Worm (Caenorhabditis elegans) whole organism, young adult: ENCODE data around the gene C07A9.13.

Source experiments
- C06A6.2 ChIP-seq: fragments of 200-800 bp; sonication (Bioruptor generic); conservative IDR thresholded peaks from 2 replicates; pipeline ENCODE4 v1.3.6; 2022; ENCODE audit warnings: missing genetic modification characterization, missing compliant biosample characterization
- F49E8.2 ChIP-seq: sonication (generic microtip); optimal IDR thresholded peaks from 3 replicates; lab custom pipeline; 2017; ENCODE audit warnings: missing genetic modification characterization, mild to moderate bottlenecking, missing compliant biosample characterization, antibody characterized with exemption, moderate library complexity; ENCODE audit not compliant: insufficient read depth
- F57C9.4 ChIP-seq: sonication (generic microtip); optimal IDR thresholded peaks from 2 replicates; lab custom pipeline; 2017; ENCODE audit warnings: mild to moderate bottlenecking, missing genetic modification characterization, missing compliant biosample characterization
- K11D2.4 ChIP-seq: fragments of 200-800 bp; sonication (Bioruptor generic); IDR thresholded peaks from 2 replicates; pipeline ENCODE4 v1.3.6; 2022; ENCODE audit warnings: missing genetic modification reagents, missing genetic modification characterization, missing compliant biosample characterization
- K12H6.12 ChIP-seq: fragments of 200-800 bp; sonication (Bioruptor generic); optimal IDR thresholded peaks from 2 replicates; lab custom pipeline; 2018; ENCODE audit warnings: mild to moderate bottlenecking, missing genetic modification characterization, missing compliant biosample characterization
- ZK185.1 ChIP-seq: sonication (generic microtip); optimal IDR thresholded peaks from 2 replicates; lab custom pipeline; 2016; ENCODE audit warnings: mild to moderate bottlenecking, missing genetic modification characterization, missing compliant biosample characterization; ENCODE audit not compliant: poor library complexity, severe bottlenecking
- athp-1 ChIP-seq: sonication (generic microtip); optimal IDR thresholded peaks from 2 replicates; lab custom pipeline; 2017; ENCODE audit warnings: mild to moderate bottlenecking, missing genetic modification characterization, missing compliant biosample characterization
- attf-5 ChIP-seq: fragments of 200-800 bp; sonication (Bioruptor generic); optimal IDR thresholded peaks from 2 replicates; lab custom pipeline; 2018; ENCODE audit warnings: mild to moderate bottlenecking, missing genetic modification characterization, missing compliant biosample characterization
- bed-2 ChIP-seq: fragments of 200-800 bp; sonication (Bioruptor generic); IDR thresholded peaks from 2 replicates; pipeline ENCODE4 v1.3.6; 2022; ENCODE audit warnings: missing genetic modification reagents, missing genetic modification characterization, missing compliant biosample characterization
- ccch-3 ChIP-seq: fragments of 200-800 bp; sonication (Bioruptor generic); optimal IDR thresholded peaks from 2 replicates; lab custom pipeline; 2018; ENCODE audit warnings: mild to moderate bottlenecking, missing genetic modification characterization, missing compliant biosample characterization
- cebp-2 ChIP-seq: fragments of 200-800 bp; sonication (Bioruptor generic); IDR thresholded peaks from 2 replicates; pipeline ENCODE4 v1.3.6; 2022; ENCODE audit warnings: missing genetic modification characterization, missing compliant biosample characterization
- ceh-27 ChIP-seq: fragments of 200-800 bp; sonication (Bioruptor generic); optimal IDR thresholded peaks from 2 replicates; lab custom pipeline; 2018; ENCODE audit warnings: mild to moderate bottlenecking, missing genetic modification characterization, moderate library complexity, missing compliant biosample characterization
- ceh-91 ChIP-seq: fragments of 200-800 bp; sonication (Bioruptor generic); IDR thresholded peaks from 2 replicates; pipeline ENCODE4 v1.3.6; 2022; ENCODE audit warnings: missing genetic modification reagents, missing genetic modification characterization, missing compliant biosample characterization
- chd-7 ChIP-seq: sonication (generic microtip); optimal IDR thresholded peaks from 2 replicates; lab custom pipeline; 2016; ENCODE audit warnings: mild to moderate bottlenecking, missing genetic modification characterization, moderate library complexity, missing compliant biosample characterization
- die-1 ChIP-seq: sonication (generic microtip); optimal IDR thresholded peaks from 2 replicates; lab custom pipeline; 2016; ENCODE audit warnings: missing genotype, mild to moderate bottlenecking, missing genetic modification characterization, missing compliant biosample characterization
- egl-18 ChIP-seq: fragments of 200-800 bp; sonication (Bioruptor generic); IDR thresholded peaks from 2 replicates; pipeline ENCODE4 v1.3.6; 2022; ENCODE audit warnings: missing genetic modification reagents, missing genetic modification characterization, missing compliant biosample characterization
- egrh-3 ChIP-seq: fragments of 200-800 bp; sonication (Bioruptor generic); IDR thresholded peaks from 2 replicates; pipeline ENCODE4 v1.3.6; 2022; ENCODE audit warnings: missing genetic modification reagents, missing genetic modification characterization, missing compliant biosample characterization
- ekl-4 ChIP-seq: fragments of 200-800 bp; sonication (Bioruptor generic); IDR thresholded peaks from 2 replicates; pipeline ENCODE4 v1.3.6; 2022; ENCODE audit warnings: missing genetic modification reagents, missing genetic modification characterization, missing compliant biosample characterization
- ets-4 ChIP-seq: fragments of 200-800 bp; sonication (Bioruptor generic); optimal IDR thresholded peaks from 2 replicates; lab custom pipeline; 2018; ENCODE audit warnings: mild to moderate bottlenecking, missing genetic modification characterization, missing compliant biosample characterization
- him-1 ChIP-seq: sonication (generic microtip); optimal IDR thresholded peaks from 2 replicates; lab custom pipeline; 2016; ENCODE audit warnings: missing genotype, missing genetic modification reagents, missing genetic modification characterization, missing compliant biosample characterization
- hlh-12 ChIP-seq: sonication (generic microtip); optimal IDR thresholded peaks from 2 replicates; lab custom pipeline; 2016; ENCODE audit warnings: missing genetic modification characterization, missing compliant biosample characterization
- hmg-1.2 ChIP-seq: fragments of 200-800 bp; sonication (Bioruptor generic); IDR thresholded peaks from 2 replicates; pipeline ENCODE4 v1.3.6; 2022; ENCODE audit warnings: missing genetic modification reagents, missing genetic modification characterization, missing compliant biosample characterization
- let-607 ChIP-seq, 2 experiments: fragments of 200-800 bp in 1 of 2; sonication (Bioruptor generic) in 1 of 2; sonication (generic microtip) in 1 of 2; optimal IDR thresholded peaks; 2 replicates each; lab custom pipeline; 2016 to 2018; ENCODE audit warnings: mild to moderate bottlenecking in 2 of 2, missing compliant biosample characterization in 2 of 2, missing genetic modification characterization in 2 of 2, moderate library complexity in 2 of 2, missing genotype in 1 of 2
- lin-35 ChIP-seq, 3 experiments: fragments of 150-350 bp in 2 of 3; sonication (generic microtip) in 1 of 3; optimal IDR thresholded peaks; 2 replicates each; lab custom pipeline; 2014 to 2018; ENCODE audit warnings: missing biosample characterization in 3 of 3, missing genetic modification characterization in 3 of 3, missing genetic modification reagents in 3 of 3
- lin-40 ChIP-seq: sonication (generic microtip); optimal IDR thresholded peaks from 2 replicates; lab custom pipeline; 2016; ENCODE audit warnings: missing genetic modification characterization, mild to moderate bottlenecking, missing compliant biosample characterization, missing genotype, missing genetic modification reagents
- lin-54 ChIP-seq: fragments of 200-800 bp; sonication (Bioruptor generic); optimal IDR thresholded peaks from 2 replicates; lab custom pipeline; 2018; ENCODE audit warnings: mild to moderate bottlenecking, missing genetic modification characterization, missing compliant biosample characterization
- lsy-27 ChIP-seq: sonication (generic microtip); optimal IDR thresholded peaks from 2 replicates; lab custom pipeline; 2017; ENCODE audit warnings: missing genetic modification characterization, mild to moderate bottlenecking, missing compliant biosample characterization, antibody characterized with exemption, missing genotype, borderline replicate concordance; ENCODE audit not compliant: insufficient read depth
- mel-28 ChIP-seq: sonication (generic microtip); optimal IDR thresholded peaks from 2 replicates; lab custom pipeline; 2016; ENCODE audit warnings: borderline replicate concordance, mild to moderate bottlenecking, missing genetic modification characterization, missing compliant biosample characterization
- nfya-1 ChIP-seq: sonication (generic microtip); optimal IDR thresholded peaks from 2 replicates; lab custom pipeline; 2017; ENCODE audit warnings: antibody characterized with exemption, missing compliant biosample characterization, missing genetic modification characterization, borderline replicate concordance; ENCODE audit not compliant: insufficient read depth
- nfyb-1 ChIP-seq: fragments of 200-800 bp; sonication (Bioruptor generic); IDR thresholded peaks from 2 replicates; pipeline ENCODE4 v1.3.6; 2022; ENCODE audit warnings: missing genetic modification reagents, missing genetic modification characterization, missing compliant biosample characterization
- nhr-80 ChIP-seq: sonication (generic microtip); optimal IDR thresholded peaks from 2 replicates; lab custom pipeline; 2016; ENCODE audit warnings: missing genetic modification characterization, missing compliant biosample characterization
- nhr-90 ChIP-seq: sonication (generic microtip); optimal IDR thresholded peaks from 2 replicates; lab custom pipeline; 2016; ENCODE audit warnings: missing genotype, mild to moderate bottlenecking, missing genetic modification characterization, missing compliant biosample characterization
- snpc-1.1 ChIP-seq: sonication (generic microtip); optimal IDR thresholded peaks from 2 replicates; lab custom pipeline; 2017; ENCODE audit warnings: missing genetic modification characterization, mild to moderate bottlenecking, missing compliant biosample characterization, antibody characterized with exemption, moderate library complexity, missing genotype, missing genetic modification reagents; ENCODE audit not compliant: insufficient read depth
- snpc-1.3 ChIP-seq: sonication (generic microtip); optimal IDR thresholded peaks from 2 replicates; lab custom pipeline; 2017; ENCODE audit warnings: missing genetic modification characterization, mild to moderate bottlenecking, missing compliant biosample characterization, antibody characterized with exemption, moderate library complexity, missing genotype, missing genetic modification reagents; ENCODE audit not compliant: insufficient read depth
- snpc-4 ChIP-seq, 5 experiments: fragments of 150-350 bp in 1 of 5; sonication (generic microtip) in 4 of 5; optimal IDR thresholded peaks; 2 replicates each; lab custom pipeline; 2014 to 2018; ENCODE audit warnings: missing genetic modification characterization in 5 of 5, missing biosample characterization in 3 of 5, antibody characterized with exemption in 2 of 5, mild to moderate bottlenecking in 2 of 5, missing compliant biosample characterization in 2 of 5, missing genotype in 2 of 5, moderate library complexity in 2 of 5, missing genetic modification reagents in 1 of 5
- xnd-1 ChIP-seq: sonication (generic microtip); optimal IDR thresholded peaks from 2 replicates; lab custom pipeline; 2016; ENCODE audit warnings: missing genotype, missing genetic modification reagents, missing genetic modification characterization, missing compliant biosample characterization
- zfh-2 ChIP-seq: fragments of 200-800 bp; sonication (Bioruptor generic); conservative IDR thresholded peaks from 2 replicates; pipeline ENCODE4 v1.3.6; 2022; ENCODE audit warnings: missing genetic modification reagents, missing genetic modification characterization, missing compliant biosample characterization
- ztf-18 ChIP-seq: sonication (generic microtip); optimal IDR thresholded peaks from 2 replicates; lab custom pipeline; 2016; ENCODE audit warnings: missing genotype, mild to moderate bottlenecking, missing genetic modification characterization, missing compliant biosample characterization
- ztf-26 ChIP-seq: sonication (generic microtip); optimal IDR thresholded peaks from 2 replicates; lab custom pipeline; 2017; ENCODE audit warnings: missing genetic modification characterization, missing compliant biosample characterization
- ztf-6 ChIP-seq: fragments of 200-800 bp; sonication (Bioruptor generic); IDR thresholded peaks from 2 replicates; pipeline ENCODE4 v1.3.6; 2022; ENCODE audit warnings: missing genetic modification reagents, missing genetic modification characterization, missing compliant biosample characterization

The C07A9.13 gene

DNA sequence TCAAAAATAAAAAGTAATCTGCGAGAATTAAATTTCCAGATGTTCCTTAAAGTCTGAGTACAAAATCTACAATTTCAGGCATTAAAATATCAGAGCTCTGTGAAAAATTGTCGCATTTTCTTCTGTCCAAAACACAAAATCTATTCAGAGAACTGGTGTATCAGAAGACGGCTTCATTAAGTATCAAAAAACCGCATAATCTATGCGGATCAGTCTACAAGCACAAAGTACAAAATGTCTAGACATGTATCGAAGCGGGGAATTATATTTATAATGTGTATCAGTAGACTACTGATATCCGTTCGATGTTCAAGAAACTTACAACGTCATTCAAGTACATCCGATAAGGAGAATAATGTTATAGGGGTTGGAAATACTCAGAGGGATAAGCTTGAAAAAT lies 11.6 kb downstream of the C07A9.13 start:
- no peak for TF ChIP-seq ceh-27 (GFP tag; lab: Kevin White, UChicago)
- TF ChIP-seq C06A6.2 (GFP tag; lab: Robert Waterston, UW) = no peak

DNA sequence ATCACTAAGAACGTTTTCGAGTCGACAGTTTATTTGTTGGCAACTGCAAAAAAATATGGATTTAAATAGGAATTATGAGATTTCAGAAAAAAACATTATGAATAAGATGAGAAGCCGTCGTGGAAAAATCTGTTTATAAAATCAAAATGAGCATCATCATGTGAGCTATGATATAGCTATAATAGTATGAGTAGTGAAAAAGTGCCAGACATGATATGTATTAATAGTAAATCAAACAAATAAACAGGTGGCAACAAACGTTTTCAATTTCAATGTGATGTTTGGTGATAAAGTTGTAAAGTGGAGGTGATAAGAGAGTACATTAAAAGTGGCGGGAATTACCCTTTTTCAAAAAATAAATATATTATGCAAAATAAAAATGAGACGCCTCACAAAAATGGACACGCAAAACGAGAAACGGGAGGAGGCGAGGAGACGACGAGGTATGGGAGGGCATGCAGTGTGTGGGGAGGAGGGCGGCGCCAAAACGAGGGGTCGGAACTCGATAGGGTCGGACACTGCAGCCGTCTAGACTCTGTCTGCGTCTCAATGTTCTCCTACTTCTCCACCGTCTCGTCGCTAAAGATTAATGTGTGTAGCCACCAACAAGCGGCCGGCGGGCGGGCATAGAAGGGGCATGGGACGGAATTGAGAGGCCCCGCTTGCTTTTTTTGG lies 13.4 kb downstream of the C07A9.13 start, which contains the start of gene C07A9.9:
C07A9.9 (minus strand) TSS at position 51 of the 675 bp plus-strand sequence.
- TF ChIP-seq die-1 (peak; percentile 49), lin-40 (tag; lab: Kevin White, UChicago) (peak; percentile 69), snpc-4 (GFP tag; optimal IDR thresholded peaks at IDR 0.05; lab: Kevin White, UChicago) (no peak), snpc-4 (tag; optimal IDR thresholded peaks at IDR 0.05; lab: Kevin White, UChicago) (peak in 2 of 4 experiments; percentile 23 to 35), snpc-1.1 (tag; lab: Kevin White, UChicago) (peak; percentile 37), ztf-18 (tag; lab: Kevin White, UChicago) (peak; percentile 28), him-1 (tag; lab: Kevin White, UChicago) (no peak), cebp-2 (GFP tag; lab: Robert Waterston, UW) (no peak), ztf-6 (0 out of 2 replicates have a peak, but pooled peaks have one; percentile 49), nfyb-1 (0 out of 2 replicates have a peak, but pooled peaks have one; percentile 63), egl-18 (GFP tag; lab: Robert Waterston, UW) (no peak), egrh-3 (GFP tag; lab: Robert Waterston, UW) (peak; percentile 76), nhr-80 (peak; percentile 95), chd-7 (peak; percentile 59), ccch-3 (GFP tag; lab: Kevin White, UChicago) (no peak), nhr-90 (peak; percentile 55), athp-1 (tag; lab: Kevin White, UChicago) (no peak), ztf-26 (tag; lab: Kevin White, UChicago) (peak; percentile 1), ekl-4 (GFP tag; lab: Robert Waterston, UW) (peak; percentile 54; the same call in 1 of the 2 replicates), ceh-27 (GFP tag; lab: Kevin White, UChicago) (peak; percentile 56), zfh-2 (GFP tag; lab: Robert Waterston, UW) (peak; percentile 99), ZK185.1 (tag; lab: Kevin White, UChicago) (peak; percentile 2), ets-4 (GFP tag; lab: Kevin White, UChicago) (peak; percentile 78), hmg-1.2 (GFP tag; lab: Robert Waterston, UW) (peak; percentile 32; the same call in 1 of the 2 replicates), mel-28 (tag; lab: Kevin White, UChicago) (no peak), K11D2.4 (GFP tag; lab: Robert Waterston, UW) (peak; percentile 30; the same call in 1 of the 2 replicates), K12H6.12 (tag; lab: Kevin White, UChicago) (peak; percentile 67), lin-35 (GFP tag; optimal IDR thresholded peaks at IDR 0.05; lab: Kevin White, UChicago) (peak in 1 of 3 experiments; percentile 61), nfya-1 (no peak), let-607 (tag; optimal IDR thresholded peaks at IDR 0.05; lab: Kevin White, UChicago) (peak in 1 of 2 experiments; percentile 3), attf-5 (peak; percentile 56)

DNA sequence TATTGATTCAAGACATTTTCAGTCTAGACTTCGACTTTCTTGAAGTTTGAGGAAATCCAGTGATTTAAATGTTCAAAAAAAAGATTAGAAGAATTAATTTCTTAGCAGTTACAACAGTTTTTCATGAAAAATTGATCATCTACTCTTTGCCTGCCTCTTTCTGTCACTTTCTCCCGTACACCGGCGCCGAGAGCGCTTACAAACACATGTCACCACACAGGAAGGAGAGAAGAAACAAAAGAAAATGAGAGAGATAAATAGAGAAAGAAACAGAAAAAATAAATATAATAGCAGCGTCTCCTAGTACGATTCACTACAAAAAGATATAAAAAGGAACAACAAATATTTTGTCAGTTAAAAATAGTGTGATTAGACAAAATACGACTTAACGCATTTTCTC lies 14.4 kb downstream of the C07A9.13 start:
- TF ChIP-seq zfh-2 (GFP tag; lab: Robert Waterston, UW) = no peak
- peak; percentile 28 for TF ChIP-seq nhr-80

DNA sequence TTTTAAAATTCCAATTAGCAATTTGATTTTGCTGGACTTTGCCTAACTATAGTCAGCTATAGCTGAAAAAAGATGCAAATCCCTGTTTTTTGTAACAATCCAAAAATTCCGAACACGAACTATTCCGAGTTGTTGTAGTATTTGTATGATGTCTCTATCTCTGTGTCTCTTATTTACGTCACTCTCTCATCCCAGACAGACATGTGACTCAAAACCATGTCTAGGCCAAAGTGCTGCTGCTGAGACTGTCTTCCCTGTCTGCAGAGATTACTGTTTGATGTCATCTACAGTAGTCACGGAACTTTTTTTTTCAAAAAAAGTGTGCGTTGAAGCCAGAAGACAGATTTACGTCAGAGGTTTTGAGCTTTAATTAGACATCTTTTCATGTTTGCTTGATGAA lies 14.9 kb downstream of the C07A9.13 start:
- TF ChIP-seq ceh-27 (GFP tag; lab: Kevin White, UChicago) (peak; percentile 3), him-1 (tag; lab: Kevin White, UChicago) (no peak), lsy-27 (tag; lab: Kevin White, UChicago) (no peak), F49E8.2 (tag; lab: Kevin White, UChicago) (no peak), mel-28 (tag; lab: Kevin White, UChicago) (no peak), F57C9.4 (tag; lab: Kevin White, UChicago) (no peak), snpc-1.3 (tag; lab: Kevin White, UChicago) (no peak), lin-40 (tag; lab: Kevin White, UChicago) (peak; percentile 13), egrh-3 (GFP tag; lab: Robert Waterston, UW) (no peak), hlh-12 (tag; lab: Kevin White, UChicago) (no peak), bed-2 (GFP tag; lab: Robert Waterston, UW) (no peak), ceh-91 (GFP tag; lab: Robert Waterston, UW) (no peak), cebp-2 (GFP tag; lab: Robert Waterston, UW) (no peak), lin-54 (GFP tag; lab: Kevin White, UChicago) (no peak), xnd-1 (tag; lab: Kevin White, UChicago) (no peak)
